Fruit fly (Drosophila melanogaster) whole organism, wandering third instar larva: ENCODE data around the gene Ugt302K1.

Experiments
- Abd-B ChIP-seq: fragments of >200 bp; optimal IDR thresholded peaks from 2 replicates; lab custom pipeline; 2017; ENCODE audit warnings: missing biosample characterization, missing genetic modification characterization
- CG32264 ChIP-seq: fragments of 200-800 bp; sonication (Bioruptor generic); optimal IDR thresholded peaks from 2 replicates; lab custom pipeline; 2016; ENCODE audit warnings: missing biosample characterization, missing genetic modification characterization
- CG9705 ChIP-seq: fragments of 200-800 bp; sonication (Bioruptor generic); optimal IDR thresholded peaks from 2 replicates; lab custom pipeline; 2018; ENCODE audit warnings: missing biosample characterization, mild to moderate bottlenecking, missing genetic modification characterization
- CrebA ChIP-seq: fragments of 200-800 bp; sonication (Bioruptor generic); optimal IDR thresholded peaks from 2 replicates; lab custom pipeline; 2016; ENCODE audit warnings: missing biosample characterization, mild to moderate bottlenecking, missing genetic modification characterization, borderline replicate concordance
- Dfd ChIP-seq: fragments of >200 bp; optimal IDR thresholded peaks from 2 replicates; lab custom pipeline; 2017; ENCODE audit warnings: missing biosample characterization, missing genetic modification characterization
- Dif ChIP-seq: fragments of 200-275, 200-300 bp; sonication (Bioruptor generic); optimal IDR thresholded peaks from 2 replicates; lab custom pipeline; 2018; ENCODE audit warnings: missing biosample characterization, missing genetic modification characterization; ENCODE audit not compliant: partially characterized antibody
- GATAd ChIP-seq: sonication (Bioruptor generic); optimal IDR thresholded peaks from 2 replicates; lab custom pipeline; 2016; ENCODE audit warnings: missing biosample characterization, missing genetic modification characterization
- HLH106 ChIP-seq: fragments of 200-800 bp; optimal IDR thresholded peaks from 3 replicates; lab custom pipeline; 2019; ENCODE audit warnings: missing biosample characterization, mild to moderate bottlenecking, missing genetic modification characterization, moderate library complexity
- Hnf4 ChIP-seq: fragments of 200-800 bp; sonication (Bioruptor generic); optimal IDR thresholded peaks from 2 replicates; lab custom pipeline; 2016; ENCODE audit warnings: missing biosample characterization, mild to moderate bottlenecking, missing genetic modification characterization
- Hr78 ChIP-seq: fragments of >200 bp; optimal IDR thresholded peaks from 2 replicates; lab custom pipeline; 2017; ENCODE audit warnings: missing biosample characterization, missing genetic modification characterization
- Hr83 ChIP-seq: fragments of 200-300 bp; sonication (Bioruptor generic); optimal IDR thresholded peaks from 2 replicates; lab custom pipeline; 2016; ENCODE audit warnings: missing biosample characterization, mild to moderate bottlenecking, missing genetic modification characterization, moderate library complexity; ENCODE audit not compliant: poor library complexity, severe bottlenecking
- Jra ChIP-seq: sonication (Bioruptor generic); optimal IDR thresholded peaks from 2 replicates; lab custom pipeline; 2016; ENCODE audit warnings: missing biosample characterization, missing genetic modification characterization
- Mio ChIP-seq: sonication (Bioruptor generic); optimal IDR thresholded peaks from 2 replicates; lab custom pipeline; 2016; ENCODE audit warnings: missing biosample characterization, missing genetic modification characterization
- Myc ChIP-seq: fragments of >200 bp; optimal IDR thresholded peaks from 2 replicates; lab custom pipeline; 2017
- N ChIP-seq: fragments of >200 bp; optimal IDR thresholded peaks from 2 replicates; lab custom pipeline; 2018; ENCODE audit warnings: missing biosample characterization, missing external identifiers, missing genetic modification characterization
- OdsH ChIP-seq: fragments of 200-800 bp; sonication (Bioruptor generic); optimal IDR thresholded peaks from 2 replicates; lab custom pipeline; 2016; ENCODE audit warnings: missing biosample characterization, mild to moderate bottlenecking, missing genetic modification characterization
- Rel ChIP-seq, 2 experiments: fragments of 200-800 bp; sonication (Bioruptor generic) in 1 of 2; optimal IDR thresholded peaks; 2 replicates in 1 of 2; 3 replicates in 1 of 2; lab custom pipeline; 2016 to 2019; ENCODE audit warnings: mild to moderate bottlenecking in 2 of 2, missing biosample characterization in 2 of 2, missing genetic modification characterization in 2 of 2, moderate library complexity in 1 of 2
- Sp1 ChIP-seq: fragments of 200-800 bp; sonication (Bioruptor generic); optimal IDR thresholded peaks from 3 replicates; lab custom pipeline; 2019; ENCODE audit warnings: missing biosample characterization, mild to moderate bottlenecking, missing genetic modification characterization, moderate library complexity
- Vsx2 ChIP-seq: fragments of 200-300, 225-300 bp; sonication (Bioruptor generic); optimal IDR thresholded peaks from 2 replicates; lab custom pipeline; 2018; ENCODE audit warnings: missing biosample characterization, missing genetic modification characterization; ENCODE audit not compliant: partially characterized antibody
- br ChIP-seq: fragments of 200-800 bp; sonication (Bioruptor generic); optimal IDR thresholded peaks from 2 replicates; lab custom pipeline; 2016; ENCODE audit warnings: missing biosample characterization, missing genetic modification characterization
- brk ChIP-seq: fragments of 200-800 bp; sonication (Bioruptor generic); optimal IDR thresholded peaks from 2 replicates; lab custom pipeline; 2016; ENCODE audit warnings: missing biosample characterization, mild to moderate bottlenecking, missing genetic modification characterization
- dl ChIP-seq, 2 experiments: fragments of 175-275, 200-275 bp in 1 of 2; fragments of 200-275 bp in 1 of 2; sonication (Bioruptor generic); optimal IDR thresholded peaks; lab custom pipeline; 2018; ENCODE audit warnings: mild to moderate bottlenecking in 2 of 2, missing biosample characterization in 2 of 2, missing genetic modification characterization in 2 of 2, moderate library complexity in 2 of 2; ENCODE audit not compliant: partially characterized antibody in 2 of 2, insufficient read depth in 1 of 2
- dmrt93B ChIP-seq: fragments of 200-800 bp; sonication (Bioruptor generic); optimal IDR thresholded peaks from 2 replicates; lab custom pipeline; 2018; ENCODE audit warnings: missing biosample characterization, mild to moderate bottlenecking, missing genetic modification characterization
- dsf ChIP-seq: sonication (Bioruptor generic); optimal IDR thresholded peaks from 2 replicates; lab custom pipeline; 2016; ENCODE audit warnings: missing biosample characterization, missing genetic modification characterization, borderline replicate concordance
- ey ChIP-seq: fragments of 200-800 bp; sonication (Bioruptor generic); optimal IDR thresholded peaks from 2 replicates; lab custom pipeline; 2016; ENCODE audit warnings: missing biosample characterization, missing genetic modification characterization
- foxo ChIP-seq, 2 experiments: fragments of 200-800 bp; sonication (Bioruptor generic); optimal IDR thresholded peaks; 2 replicates in 1 of 2; 3 replicates in 1 of 2; lab custom pipeline; 2016 to 2017; ENCODE audit warnings: missing biosample characterization in 2 of 2, missing genetic modification characterization in 2 of 2
- fru ChIP-seq: fragments of 200-800 bp; sonication (Bioruptor generic); optimal IDR thresholded peaks from 3 replicates; lab custom pipeline; 2016; ENCODE audit warnings: missing biosample characterization, mild to moderate bottlenecking, missing genetic modification characterization
- h ChIP-seq: fragments of 200-800 bp; sonication (Bioruptor generic); optimal IDR thresholded peaks from 3 replicates; lab custom pipeline; 2016; ENCODE audit warnings: missing biosample characterization, mild to moderate bottlenecking, missing genetic modification characterization
- jim ChIP-seq: fragments of 175-275, 200-325 bp; sonication (Bioruptor generic); optimal IDR thresholded peaks from 2 replicates; lab custom pipeline; 2016; ENCODE audit warnings: missing biosample characterization, mild to moderate bottlenecking, missing genetic modification characterization
- lola ChIP-seq: fragments of >200 bp; optimal IDR thresholded peaks from 2 replicates; lab custom pipeline; 2017; ENCODE audit warnings: missing biosample characterization, missing genetic modification characterization
- pan ChIP-seq: fragments of >200 bp; optimal IDR thresholded peaks from 2 replicates; lab custom pipeline; 2017
- psq ChIP-seq: fragments of 200-800 bp; sonication (Bioruptor generic); optimal IDR thresholded peaks from 3 replicates; lab custom pipeline; 2017; ENCODE audit warnings: missing biosample characterization, mild to moderate bottlenecking, missing genetic modification characterization, moderate library complexity
- rgr ChIP-seq: fragments of 200-800 bp; sonication (Bioruptor generic); optimal IDR thresholded peaks from 3 replicates; lab custom pipeline; 2016; ENCODE audit warnings: missing biosample characterization, mild to moderate bottlenecking, missing genetic modification characterization
- sage ChIP-seq: fragments of 200-800 bp; sonication (Bioruptor generic); optimal IDR thresholded peaks from 2 replicates; lab custom pipeline; 2016; ENCODE audit warnings: missing biosample characterization, mild to moderate bottlenecking, missing genetic modification characterization
- sv ChIP-seq: fragments of 200-800 bp; sonication (Bioruptor generic); optimal IDR thresholded peaks from 3 replicates; lab custom pipeline; 2016; ENCODE audit warnings: missing biosample characterization, missing genetic modification characterization
- tai ChIP-seq: sonication (Bioruptor generic); optimal IDR thresholded peaks from 2 replicates; lab custom pipeline; 2016; ENCODE audit warnings: missing biosample characterization, missing genetic modification characterization
- usp ChIP-seq: fragments of >200 bp; optimal IDR thresholded peaks from 2 replicates; lab custom pipeline; 2017; ENCODE audit warnings: missing biosample characterization, missing genetic modification characterization
- woc ChIP-seq: sonication (Bioruptor generic); optimal IDR thresholded peaks from 2 replicates; lab custom pipeline; 2016; ENCODE audit warnings: missing biosample characterization, mild to moderate bottlenecking, missing genetic modification characterization

Ugt302K1 gene

DNA sequence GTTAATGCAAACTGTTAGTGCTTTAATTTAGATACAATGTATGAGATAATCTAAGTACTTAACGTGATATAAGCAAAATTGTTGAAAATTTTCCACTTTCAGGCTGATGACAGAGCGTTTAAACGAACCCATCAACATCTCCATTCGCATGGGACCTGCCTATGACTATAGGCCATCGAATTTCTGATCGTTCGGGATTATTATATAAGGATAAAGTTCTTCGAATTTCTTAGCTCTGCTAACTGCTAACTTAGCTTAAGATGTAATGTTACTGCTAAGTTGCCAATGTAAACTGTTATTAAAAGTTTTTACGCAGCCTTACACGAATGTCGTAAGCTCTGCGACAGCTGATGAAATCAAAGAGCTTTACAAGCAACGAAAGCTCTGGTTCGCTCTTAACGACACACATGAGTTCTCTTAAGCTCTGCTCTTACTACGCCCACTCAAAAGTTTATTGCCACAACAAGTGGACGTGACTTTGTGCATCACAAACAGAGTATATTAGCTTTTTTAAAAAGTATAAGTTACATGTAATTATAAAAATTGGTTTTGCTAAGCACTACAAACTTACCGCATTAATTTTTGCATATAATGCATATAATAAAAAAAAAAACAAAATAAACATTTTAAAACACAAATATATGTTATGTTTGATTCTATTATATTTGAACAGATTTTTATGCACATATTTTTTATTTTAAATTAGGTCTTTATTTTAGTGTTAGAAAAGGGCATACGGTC lies 43.2 kb upstream of the Ugt302K1 start:
- TF ChIP-seq Hr78 (GFP tag; lab: Kevin White, UChicago) (no peak), GATAd (peak; percentile 64), dmrt93B (GFP tag; lab: Kevin White, UChicago) (peak; percentile 98), Myc (lab: Kevin White, UChicago) (no peak), Abd-B (GFP tag; lab: Kevin White, UChicago) (no peak), dsf (GFP tag; lab: Kevin White, UChicago) (peak; percentile 80), psq (peak; percentile 98), rgr (GFP tag; lab: Kevin White, UChicago) (peak; percentile 94), sage (GFP tag; lab: Kevin White, UChicago) (peak; percentile 72), CrebA (GFP tag; lab: Kevin White, UChicago) (no peak), br (GFP tag; lab: Kevin White, UChicago) (peak; percentile 90), Hr83 (GFP tag; lab: Kevin White, UChicago) (no peak), jim (GFP tag; lab: Kevin White, UChicago) (no peak), Rel (GFP tag; optimal IDR thresholded peaks at IDR 0.05; lab: Kevin White, UChicago) (peak; percentile 73), Rel (tag; optimal IDR thresholded peaks at IDR 0.05; lab: Kevin White, UChicago) (peak; percentile 65), CG9705 (GFP tag; lab: Kevin White, UChicago) (peak; percentile 94), OdsH (GFP tag; lab: Kevin White, UChicago) (peak; percentile 96), Mio (GFP tag; lab: Kevin White, UChicago) (no peak), dl (GFP tag; optimal IDR thresholded peaks at IDR 0.05; lab: Kevin White, UChicago; ENCODE audit: insufficient read depth in 1 of 2, partially characterized antibody in 2 of 2) (no peak), lola (GFP tag; lab: Kevin White, UChicago) (no peak), foxo (GFP tag; optimal IDR thresholded peaks at IDR 0.05; lab: Kevin White, UChicago) (peak in 1 of 2 experiments; percentile 96), HLH106 (tag; lab: Kevin White, UChicago) (peak; percentile 95), pan (lab: Kevin White, UChicago) (no peak), ey (GFP tag; lab: Kevin White, UChicago) (peak; percentile 90), fru (GFP tag; lab: Kevin White, UChicago) (peak; percentile 96), usp (GFP tag; lab: Kevin White, UChicago) (no peak), brk (GFP tag; lab: Kevin White, UChicago) (peak; percentile 88), Sp1 (GFP tag; lab: Kevin White, UChicago) (peak; percentile 99), Hnf4 (GFP tag; lab: Kevin White, UChicago) (peak; percentile 72), N (GFP tag; lab: Kevin White, UChicago) (no peak), woc (GFP tag; lab: Kevin White, UChicago) (peak; percentile 92), Vsx2 (GFP tag; lab: Kevin White, UChicago) (no peak), h (GFP tag; lab: Kevin White, UChicago) (peak; percentile 95), Dfd (GFP tag; lab: Kevin White, UChicago) (peak; percentile 99), Jra (GFP tag; lab: Kevin White, UChicago) (no peak), sv (GFP tag; lab: Kevin White, UChicago) (peak; percentile 95), tai (GFP tag; lab: Kevin White, UChicago) (peak; percentile 73), Dif (peak; percentile 4), CG32264 (GFP tag; lab: Kevin White, UChicago) (no peak)

DNA sequence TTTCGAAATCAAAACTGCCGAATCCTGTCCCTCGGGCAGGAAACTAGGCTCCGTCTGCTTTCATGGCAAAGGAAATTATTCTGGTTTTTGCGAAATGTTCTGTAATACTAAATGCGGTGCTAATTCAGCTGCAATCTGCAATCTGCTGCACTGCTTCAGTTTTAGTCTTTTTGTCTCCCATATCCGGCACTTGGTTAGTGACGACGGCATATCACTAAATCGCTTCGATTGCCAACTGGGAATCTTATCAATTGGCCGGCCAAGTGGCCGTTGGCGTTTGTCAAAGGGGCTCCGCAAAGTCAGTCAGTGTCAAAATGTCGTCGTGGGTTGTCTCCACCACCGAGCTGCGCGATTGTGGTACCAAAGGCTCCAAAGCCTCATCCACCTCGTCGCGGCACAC lies 42.1 kb upstream of the Ugt302K1 start, which contains the start of gene CG18577:
TSS of gene CG18577 (plus strand) at position 301 of the 400 bp plus-strand sequence.
- TF ChIP-seq tai (GFP tag; lab: Kevin White, UChicago): no peak
- TF ChIP-seq N (GFP tag; lab: Kevin White, UChicago): no peak
- no peak for TF ChIP-seq fru (GFP tag; lab: Kevin White, UChicago)
- no peak for TF ChIP-seq foxo (GFP tag; optimal IDR thresholded peaks at IDR 0.05; lab: Kevin White, UChicago)
- no peak for TF ChIP-seq sage (GFP tag; lab: Kevin White, UChicago)
- TF ChIP-seq GATAd: no peak
